Worm (Caenorhabditis elegans) whole organism, L1 larva: Measurements from ENCODE around the gene F21C10.9.

Experiments
- C16A3.4 ChIP-seq: fragments of 150-350 bp; optimal IDR thresholded peaks from 2 replicates; lab custom pipeline; 2014; ENCODE audit warnings: missing biosample characterization, missing genetic modification characterization
- C34B4.2 ChIP-seq: sonication (generic microtip); optimal IDR thresholded peaks from 2 replicates; lab custom pipeline; 2017; ENCODE audit warnings: mild to moderate bottlenecking, missing genetic modification characterization, missing compliant biosample characterization
- aha-1 ChIP-seq: fragments of 150-350 bp; optimal IDR thresholded peaks from 2 replicates; lab custom pipeline; 2014; ENCODE audit warnings: missing biosample characterization, missing genetic modification characterization
- alr-1 ChIP-seq: fragments of 200-800 bp; sonication (Bioruptor generic); optimal IDR thresholded peaks from 2 replicates; lab custom pipeline; 2018; ENCODE audit warnings: borderline replicate concordance, mild to moderate bottlenecking, missing genetic modification characterization, missing compliant biosample characterization
- ama-1 ChIP-seq: fragments of 150-350 bp; optimal IDR thresholded peaks from 2 replicates; lab custom pipeline; 2014
- blmp-1 ChIP-seq: fragments of 150-350 bp; optimal IDR thresholded peaks from 2 replicates; lab custom pipeline; 2014; ENCODE audit warnings: missing biosample characterization, missing genetic modification characterization
- ceh-8 ChIP-seq: fragments of 200-800 bp; sonication (Bioruptor generic); optimal IDR thresholded peaks from 2 replicates; lab custom pipeline; 2018; ENCODE audit warnings: mild to moderate bottlenecking, missing genetic modification characterization, moderate library complexity, missing compliant biosample characterization
- ceh-88 ChIP-seq: fragments of 200-800 bp; sonication (Bioruptor generic); IDR thresholded peaks from 2 replicates; pipeline ENCODE4 v1.3.6; 2022; ENCODE audit warnings: missing genetic modification characterization, missing compliant biosample characterization
- efl-1 ChIP-seq, 4 experiments: fragments of 150-350 bp; optimal IDR thresholded peaks in 3 of 4; peaks in 1 of 4; 1 replicate in 1 of 4; 2 replicates in 3 of 4; lab custom pipeline; 2014; ENCODE audit warnings: missing biosample characterization in 2 of 4, missing genetic modification characterization in 2 of 4, missing genetic modification reagents in 2 of 4
- elt-2 ChIP-seq: sonication (generic microtip); optimal IDR thresholded peaks from 2 replicates; lab custom pipeline; 2016; ENCODE audit warnings: missing genetic modification characterization, mild to moderate bottlenecking, inconsistent platforms, missing compliant biosample characterization, missing genetic modification reagents
- elt-3 ChIP-seq, 6 experiments: fragments of 150-350 bp in 1 of 6; sonication (generic microtip); optimal IDR thresholded peaks; 2 replicates each; lab custom pipeline; 2017 to 2018; ENCODE audit warnings: missing biosample characterization in 6 of 6, missing genetic modification characterization in 6 of 6, inconsistent platforms in 1 of 6
- fkh-10 ChIP-seq: sonication (generic microtip); optimal IDR thresholded peaks from 2 replicates; lab custom pipeline; 2017; ENCODE audit warnings: missing biosample characterization, missing genetic modification reagents, missing genetic modification characterization
- fkh-4 ChIP-seq: sonication (generic microtip); optimal IDR thresholded peaks from 2 replicates; lab custom pipeline; 2016; ENCODE audit warnings: missing compliant biosample characterization, missing genetic modification characterization, borderline replicate concordance
- fos-1 ChIP-seq: fragments of 150-350 bp; optimal IDR thresholded peaks from 2 replicates; lab custom pipeline; 2014; ENCODE audit warnings: missing biosample characterization, missing genetic modification characterization
- hpl-2 ChIP-seq: fragments of 150-350 bp; optimal IDR thresholded peaks from 2 replicates; lab custom pipeline; 2014; ENCODE audit warnings: missing biosample characterization, missing genetic modification reagents, missing genetic modification characterization
- irx-1 ChIP-seq: sonication (generic microtip); optimal IDR thresholded peaks from 2 replicates; lab custom pipeline; 2016; ENCODE audit warnings: missing genetic modification characterization, missing compliant biosample characterization
- jun-1 ChIP-seq: fragments of 150-350 bp; optimal IDR thresholded peaks from 2 replicates; lab custom pipeline; 2014; ENCODE audit warnings: missing biosample characterization, missing genetic modification reagents, missing genetic modification characterization
- lin-14 ChIP-seq: fragments of 200-800 bp; sonication (Bioruptor generic); optimal IDR thresholded peaks from 2 replicates; lab custom pipeline; 2018; ENCODE audit warnings: mild to moderate bottlenecking, missing genetic modification characterization, moderate library complexity, missing compliant biosample characterization
- lin-15B ChIP-seq: fragments of 150-350 bp; sonication (generic microtip); optimal IDR thresholded peaks from 3 replicates; lab custom pipeline; 2014; ENCODE audit warnings: missing biosample characterization, missing genetic modification characterization
- lin-35 ChIP-seq, 2 experiments: fragments of 150-350 bp; optimal IDR thresholded peaks; 2 replicates each; lab custom pipeline; 2014; ENCODE audit warnings: missing biosample characterization in 2 of 2, missing genetic modification characterization in 2 of 2, missing genetic modification reagents in 2 of 2
- lir-3 ChIP-seq: sonication (generic microtip); optimal IDR thresholded peaks from 2 replicates; lab custom pipeline; 2016; ENCODE audit warnings: mild to moderate bottlenecking, missing genetic modification characterization, moderate library complexity, missing compliant biosample characterization; ENCODE audit not compliant: poor library complexity
- mab-9 ChIP-seq: fragments of 200-800 bp; sonication (Bioruptor generic); IDR thresholded peaks from 2 replicates; pipeline ENCODE4 v1.3.6; 2022; ENCODE audit warnings: missing genetic modification reagents, missing genetic modification characterization, missing compliant biosample characterization
- mdl-1 ChIP-seq, 2 experiments: fragments of 150-350 bp; optimal IDR thresholded peaks; 2 replicates each; lab custom pipeline; 2014 to 2017; ENCODE audit warnings: missing biosample characterization in 2 of 2, missing genetic modification characterization in 2 of 2, inconsistent platforms in 1 of 2
- nhr-11 ChIP-seq: fragments of 150-350 bp; optimal IDR thresholded peaks from 2 replicates; lab custom pipeline; 2014; ENCODE audit warnings: missing biosample characterization, missing genetic modification characterization
- nhr-12 ChIP-seq: sonication (generic microtip); optimal IDR thresholded peaks from 2 replicates; lab custom pipeline; 2017; ENCODE audit warnings: missing biosample characterization, missing genetic modification characterization
- nhr-19 ChIP-seq: fragments of 200-800 bp; sonication (Bioruptor generic); conservative IDR thresholded peaks from 2 replicates; pipeline ENCODE4 v1.3.6; 2022; ENCODE audit warnings: missing genetic modification characterization, missing compliant biosample characterization
- nhr-20 ChIP-seq: sonication (generic microtip); optimal IDR thresholded peaks from 2 replicates; lab custom pipeline; 2016; ENCODE audit warnings: mild to moderate bottlenecking, missing genetic modification characterization, missing compliant biosample characterization
- nhr-237 ChIP-seq: fragments of 150-350 bp; optimal IDR thresholded peaks from 2 replicates; lab custom pipeline; 2014; ENCODE audit warnings: missing biosample characterization, missing genetic modification characterization
- nhr-47 ChIP-seq: sonication (generic microtip); optimal IDR thresholded peaks from 2 replicates; lab custom pipeline; 2016; ENCODE audit warnings: mild to moderate bottlenecking, missing genetic modification characterization, moderate library complexity, missing compliant biosample characterization
- nhr-71 ChIP-seq: sonication (generic microtip); optimal IDR thresholded peaks from 2 replicates; lab custom pipeline; 2016; ENCODE audit warnings: mild to moderate bottlenecking, missing genetic modification characterization, moderate library complexity, missing compliant biosample characterization
- nhr-76 ChIP-seq: sonication (generic microtip); optimal IDR thresholded peaks from 2 replicates; lab custom pipeline; 2017; ENCODE audit warnings: missing biosample characterization, missing genetic modification characterization
- nhr-77 ChIP-seq: fragments of 150-350 bp; optimal IDR thresholded peaks from 2 replicates; lab custom pipeline; 2014; ENCODE audit warnings: missing biosample characterization, missing genetic modification characterization
- nhr-85 ChIP-seq: sonication (generic microtip); peaks from one replicate; lab custom pipeline; 2016; ENCODE audit warnings: missing genetic modification characterization, inconsistent platforms, missing compliant biosample characterization
- nhr-90 ChIP-seq: sonication (generic microtip); optimal IDR thresholded peaks from 2 replicates; lab custom pipeline; 2016; ENCODE audit warnings: mild to moderate bottlenecking, missing genetic modification characterization, missing compliant biosample characterization; ENCODE audit not compliant: poor library complexity
- pag-3 ChIP-seq: sonication (generic microtip); optimal IDR thresholded peaks from 2 replicates; lab custom pipeline; 2017; ENCODE audit warnings: missing genetic modification characterization, mild to moderate bottlenecking, missing compliant biosample characterization, antibody characterized with exemption, borderline replicate concordance; ENCODE audit not compliant: insufficient read depth
- rnt-1 ChIP-seq: sonication (generic microtip); optimal IDR thresholded peaks from 2 replicates; lab custom pipeline; 2016; ENCODE audit warnings: mild to moderate bottlenecking, missing genetic modification characterization, moderate library complexity, missing compliant biosample characterization
- skn-1 ChIP-seq: fragments of 150-350 bp; optimal IDR thresholded peaks from 2 replicates; lab custom pipeline; 2014; ENCODE audit warnings: missing biosample characterization, missing genetic modification characterization
- snpc-4 ChIP-seq: fragments of 150-350 bp; optimal IDR thresholded peaks from 2 replicates; lab custom pipeline; 2014; ENCODE audit warnings: missing biosample characterization, missing genetic modification characterization
- sox-4 ChIP-seq: sonication (generic microtip); optimal IDR thresholded peaks from 2 replicates; lab custom pipeline; 2016; ENCODE audit warnings: missing genetic modification characterization, missing compliant biosample characterization
- sup-37 ChIP-seq: fragments of 200-800 bp; sonication (Bioruptor generic); optimal IDR thresholded peaks from 2 replicates; lab custom pipeline; 2018; ENCODE audit warnings: mild to moderate bottlenecking, missing genetic modification characterization, missing compliant biosample characterization
- tlp-1 ChIP-seq: fragments of 150-350 bp; optimal IDR thresholded peaks from 2 replicates; lab custom pipeline; 2014; ENCODE audit warnings: missing biosample characterization, missing genetic modification characterization
- unc-62 ChIP-seq: fragments of 150-350 bp; optimal IDR thresholded peaks from 2 replicates; lab custom pipeline; 2014; ENCODE audit warnings: missing biosample characterization, missing genetic modification reagents, missing genetic modification characterization
- unc-98 ChIP-seq: fragments of 200-800 bp; sonication (Bioruptor generic); IDR thresholded peaks from 2 replicates; pipeline ENCODE4 v1.3.6; 2022; ENCODE audit warnings: missing genetic modification characterization, missing compliant biosample characterization

F21C10.9 gene

ce11 chrV:9097213-9097612, 1.3 kb downstream of the F21C10.9 start:
- TF ChIP-seq pag-3 (tag; lab: Kevin White, UChicago) = no peak
- no peak for TF ChIP-seq alr-1 (tag; lab: Kevin White, UChicago)
- TF ChIP-seq ceh-88 = 0 out of 2 replicates have a peak, but pooled peaks have one; percentile 19
- TF ChIP-seq lin-14 = no peak
- TF ChIP-seq lin-35 (GFP tag; optimal IDR thresholded peaks at IDR 0.05; lab: Kevin White, UChicago) = peak in 1 of 2 experiments; percentile 24
- peak; percentile 44 for TF ChIP-seq lir-3 (tag; lab: Kevin White, UChicago)
- TF ChIP-seq fkh-4 (tag; lab: Kevin White, UChicago) = no peak
- TF ChIP-seq elt-2 = peak; percentile 9
- TF ChIP-seq sup-37 = no peak
- no peak for TF ChIP-seq tlp-1
- no peak for TF ChIP-seq elt-3 (tag; optimal IDR thresholded peaks at IDR 0.05; lab: Kevin White, UChicago)
- TF ChIP-seq aha-1 (tag; lab: Kevin White, UChicago) = no peak

ce11 chrV:9096674-9097073, 1.8 kb downstream of the F21C10.9 start:
- peak; percentile 14 for TF ChIP-seq lin-14
- TF ChIP-seq nhr-85 (tag; lab: Kevin White, UChicago) = peak; percentile 59
- TF ChIP-seq ama-1 (lab: Kevin White, UChicago) = peak; percentile 18
- no peak for TF ChIP-seq irx-1 (tag; lab: Kevin White, UChicago)
- peak; percentile 15 for TF ChIP-seq nhr-20 (tag; lab: Kevin White, UChicago)
- TF ChIP-seq lin-35 (GFP tag; optimal IDR thresholded peaks at IDR 0.05; lab: Kevin White, UChicago) = peak in 1 of 2 experiments; percentile 2
- no peak for TF ChIP-seq efl-1 (optimal IDR thresholded peaks at IDR 0.05; lab: Kevin White, UChicago)
- peak in 1 of 2 experiments; percentile 72 for TF ChIP-seq efl-1 (GFP tag; optimal IDR thresholded peaks at IDR 0.05 in 1 of 2; lab: Kevin White, UChicago)
- no peak for TF ChIP-seq ceh-88
- no peak for TF ChIP-seq unc-98 (GFP tag; lab: Robert Waterston, UW)
- TF ChIP-seq nhr-11 (tag; lab: Kevin White, UChicago) = no peak
- TF ChIP-seq C16A3.4 (tag; lab: Kevin White, UChicago) = peak; percentile 1

- TF ChIP-seq blmp-1 (peak; percentile 83), skn-1 (peak; percentile 77), mab-9 (GFP tag; lab: Robert Waterston, UW) (0 out of 2 replicates have a peak, but pooled peaks have one; percentile 7), fkh-10 (GFP tag; lab: Kevin White, UChicago) (no peak), rnt-1 (tag; lab: Kevin White, UChicago) (peak; percentile 67), tlp-1 (no peak), hpl-2 (GFP tag; lab: Kevin White, UChicago) (no peak), lin-15B (tag; lab: Kevin White, UChicago) (no peak), lir-3 (tag; lab: Kevin White, UChicago) (no peak), nhr-237 (tag; lab: Kevin White, UChicago) (no peak), elt-3 (tag; optimal IDR thresholded peaks at IDR 0.05; lab: Kevin White, UChicago) (peak in 3 of 6 experiments; percentile 59 to 91 (median 81)), nhr-77 (tag; lab: Kevin White, UChicago) (peak; percentile 36), C34B4.2 (tag; lab: Kevin White, UChicago) (no peak), C16A3.4 (tag; lab: Kevin White, UChicago) (peak; percentile 75), jun-1 (tag; lab: Kevin White, UChicago) (peak; percentile 41), nhr-20 (tag; lab: Kevin White, UChicago) (peak; percentile 97), mdl-1 (tag; optimal IDR thresholded peaks at IDR 0.05; lab: Kevin White, UChicago) (peak in 1 of 2 experiments; percentile 98), fos-1 (tag; lab: Kevin White, UChicago) (no peak), nhr-76 (no peak), sox-4 (tag; lab: Kevin White, UChicago) (no peak), ceh-88 (no peak), nhr-12 (tag; lab: Kevin White, UChicago) (no peak), alr-1 (tag; lab: Kevin White, UChicago) (no peak), unc-62 (no peak), nhr-90 (tag; lab: Kevin White, UChicago) (peak; percentile 84), efl-1 (optimal IDR thresholded peaks at IDR 0.05; lab: Kevin White, UChicago) (peak; percentile 46 to 51), efl-1 (GFP tag; optimal IDR thresholded peaks at IDR 0.05 in 1 of 2; lab: Kevin White, UChicago) (peak; percentile 28 to 95), lin-14 (peak; percentile 94), sup-37 (peak; percentile 8), irx-1 (tag; lab: Kevin White, UChicago) (peak; percentile 69), ama-1 (lab: Kevin White, UChicago) (no peak), nhr-47 (tag; lab: Kevin White, UChicago) (peak; percentile 70), ceh-8 (GFP tag; lab: Kevin White, UChicago) (no peak), nhr-71 (tag; lab: Kevin White, UChicago) (peak; percentile 94), nhr-19 (GFP tag; lab: Robert Waterston, UW) (peak; percentile 96), snpc-4 (tag; lab: Kevin White, UChicago) (peak; percentile 67)
These were observed 2.7 kb downstream of the F21C10.9 start, which contains the start of gene F21C10.10 for ce11 chrV:9095613-9096317. Gene F21C10.10 (plus strand): TSS chrV:9096267.
